Fruit fly (Drosophila melanogaster) whole organism, embryonic: ENCODE data around the gene Seipin.

ENCODE experiments used
- Ada2b ChIP-seq: fragments of 200-800 bp; sonication (Bioruptor generic); IDR thresholded peaks from 2 replicates; pipeline ENCODE4 v1.3.6; 2022; ENCODE audit warnings: missing biosample characterization, missing genetic modification characterization
- Adf1 ChIP-seq: fragments of 200-800 bp; sonication (Bioruptor generic); IDR thresholded peaks from 2 replicates; pipeline ENCODE4 v1.3.6; 2022; ENCODE audit warnings: missing biosample characterization, missing genetic modification characterization
- B-H2 ChIP-seq: fragments of 200-800 bp; sonication (Bioruptor generic); optimal IDR thresholded peaks from 2 replicates; lab custom pipeline; 2018; ENCODE audit warnings: missing biosample characterization, mild to moderate bottlenecking, missing genetic modification characterization
- Blimp-1 ChIP-seq: fragments of 200-800 bp; sonication (Bioruptor generic); optimal IDR thresholded peaks from 3 replicates; lab custom pipeline; 2018; ENCODE audit warnings: missing biosample characterization, missing genetic modification characterization, mild to moderate bottlenecking, moderate library complexity, missing genetic modification reagents
- CG10431 ChIP-seq: fragments of 200-800 bp; sonication (Bioruptor generic); optimal IDR thresholded peaks from 3 replicates; lab custom pipeline; 2018; ENCODE audit warnings: missing biosample characterization, mild to moderate bottlenecking, missing genetic modification characterization
- CG10543 ChIP-seq: fragments of 200-800 bp; sonication (Bioruptor generic); optimal IDR thresholded peaks from 3 replicates; lab custom pipeline; 2017; ENCODE audit warnings: missing biosample characterization, mild to moderate bottlenecking, missing genetic modification characterization, moderate library complexity
- CG12659 ChIP-seq: fragments of 200-800 bp; sonication (Bioruptor generic); optimal IDR thresholded peaks from 3 replicates; lab custom pipeline; 2017; ENCODE audit warnings: mild to moderate bottlenecking, missing biosample characterization, missing genetic modification reagents, missing genetic modification characterization
- CG12769 ChIP-seq: fragments of 200-800 bp; sonication (Bioruptor generic); optimal IDR thresholded peaks from 2 replicates; lab custom pipeline; 2019; ENCODE audit warnings: missing biosample characterization, mild to moderate bottlenecking, missing genetic modification characterization, moderate library complexity
- CG12942 ChIP-seq: fragments of 200-800 bp; sonication (Bioruptor generic); optimal IDR thresholded peaks from 3 replicates; lab custom pipeline; 2016; ENCODE audit warnings: missing biosample characterization, missing genetic modification characterization
- CG14667 ChIP-seq: fragments of 200-800 bp; sonication (Bioruptor generic); IDR thresholded peaks from 2 replicates; pipeline ENCODE4 v1.3.6; 2022; ENCODE audit warnings: missing biosample characterization, missing genetic modification characterization
- CG16815 ChIP-seq: fragments of 200-800 bp; sonication (Bioruptor generic); optimal IDR thresholded peaks from 3 replicates; lab custom pipeline; 2017; ENCODE audit warnings: missing biosample characterization, mild to moderate bottlenecking, missing genetic modification characterization
- CG17568 ChIP-seq: fragments of 200-800 bp; sonication (Bioruptor generic); optimal IDR thresholded peaks from 2 replicates; lab custom pipeline; 2018; ENCODE audit warnings: missing biosample characterization, mild to moderate bottlenecking, missing genetic modification characterization, moderate library complexity
- CG17912 ChIP-seq: fragments of 200-800 bp; sonication (Bioruptor generic); optimal IDR thresholded peaks from 2 replicates; lab custom pipeline; 2018; ENCODE audit warnings: missing biosample characterization, mild to moderate bottlenecking, missing genetic modification characterization
- CG2199 ChIP-seq: fragments of 200-800 bp; sonication (Bioruptor generic); IDR thresholded peaks from 3 replicates; pipeline ENCODE4 v1.3.6; 2022; ENCODE audit warnings: missing biosample characterization, missing genetic modification characterization
- CG3281 ChIP-seq: fragments of 200-800 bp; sonication (Bioruptor generic); optimal IDR thresholded peaks from 3 replicates; lab custom pipeline; 2017; ENCODE audit warnings: missing biosample characterization, mild to moderate bottlenecking, missing genetic modification characterization
- CG6813 ChIP-seq: fragments of 200-800 bp; sonication (Bioruptor generic); optimal IDR thresholded peaks from 2 replicates; lab custom pipeline; 2017; ENCODE audit warnings: missing biosample characterization, missing genetic modification characterization, mild to moderate bottlenecking, moderate library complexity, missing genetic modification reagents
- CG7839 ChIP-seq: fragments of 200-800 bp; sonication (Bioruptor generic); optimal IDR thresholded peaks from 3 replicates; lab custom pipeline; 2018; ENCODE audit warnings: missing biosample characterization, mild to moderate bottlenecking, missing genetic modification characterization, moderate library complexity
- CG9876 ChIP-seq: fragments of 200-800 bp; sonication (Bioruptor generic); optimal IDR thresholded peaks from 2 replicates; lab custom pipeline; 2016; ENCODE audit warnings: missing biosample characterization, missing genetic modification characterization
- Dek ChIP-seq: fragments of 200-800 bp; sonication (Bioruptor generic); optimal IDR thresholded peaks from 3 replicates; lab custom pipeline; 2019; ENCODE audit warnings: missing biosample characterization, mild to moderate bottlenecking, missing genetic modification characterization, moderate library complexity
- Dip3 ChIP-seq: fragments of 200-800 bp; sonication (Bioruptor generic); optimal IDR thresholded peaks from 3 replicates; lab custom pipeline; 2016; ENCODE audit warnings: missing biosample characterization, missing genetic modification characterization
- Ets97D ChIP-seq: fragments of 200-800 bp; sonication (Bioruptor generic); optimal IDR thresholded peaks from 3 replicates; lab custom pipeline; 2016; ENCODE audit warnings: missing biosample characterization, missing genetic modification characterization
- Fer2 ChIP-seq: fragments of 200-800 bp; sonication (Bioruptor generic); optimal IDR thresholded peaks from 2 replicates; lab custom pipeline; 2018; ENCODE audit warnings: missing biosample characterization, mild to moderate bottlenecking, missing genetic modification characterization, moderate library complexity
- Hr78 ChIP-seq, 2 experiments: fragments of 200-800 bp in 1 of 2; fragments of >200 bp in 1 of 2; sonication (Bioruptor generic) in 1 of 2; optimal IDR thresholded peaks; 2 replicates each; lab custom pipeline; 2017 to 2019; ENCODE audit warnings: missing biosample characterization in 2 of 2, missing genetic modification characterization in 2 of 2, mild to moderate bottlenecking in 1 of 2, moderate library complexity in 1 of 2
- MBD-R2 ChIP-seq: fragments of 200-800 bp; sonication (Bioruptor generic); IDR thresholded peaks from 2 replicates; pipeline ENCODE4 v1.3.6; 2022; ENCODE audit warnings: missing biosample characterization, missing genetic modification characterization
- NFAT ChIP-seq: fragments of 200-800 bp; sonication (Bioruptor generic); IDR thresholded peaks from 2 replicates; pipeline ENCODE4 v1.3.6; 2022; ENCODE audit warnings: missing biosample characterization, missing genetic modification characterization
- Oaz ChIP-seq: fragments of 200-800 bp; sonication (Bioruptor generic); IDR thresholded peaks from 2 replicates; pipeline ENCODE4 v1.3.6; 2022; ENCODE audit warnings: missing biosample characterization, missing genetic modification characterization
- Pdp1 ChIP-seq, 2 experiments: fragments of 200-800 bp; sonication (Bioruptor generic); optimal IDR thresholded peaks; 3 replicates each; lab custom pipeline; 2016; ENCODE audit warnings: missing biosample characterization in 2 of 2, missing genetic modification characterization in 2 of 2, mild to moderate bottlenecking in 1 of 2, moderate library complexity in 1 of 2
- Stat92E ChIP-seq, 3 experiments: fragments of >200 bp in 2 of 3; fragments of 200-800 bp in 1 of 3; sonication (Bioruptor generic) in 1 of 3; optimal IDR thresholded peaks; 2 replicates each; lab custom pipeline; 2017 to 2019; ENCODE audit warnings: missing biosample characterization in 3 of 3, missing genetic modification characterization in 3 of 3, mild to moderate bottlenecking in 1 of 3, moderate library complexity in 1 of 3
- Trl ChIP-seq, 3 experiments: fragments of >200 bp in 2 of 3; fragments of 200-800 bp in 1 of 3; sonication (Bioruptor generic) in 1 of 3; optimal IDR thresholded peaks; 2 replicates in 1 of 3; 3 replicates in 2 of 3; lab custom pipeline; 2016 to 2017; ENCODE audit warnings: missing biosample characterization in 1 of 3, missing genetic modification characterization in 1 of 3
- ac ChIP-seq: fragments of 200-800 bp; sonication (Bioruptor generic); optimal IDR thresholded peaks from 3 replicates; lab custom pipeline; 2017; ENCODE audit warnings: missing biosample characterization, mild to moderate bottlenecking, missing genetic modification characterization
- bbx ChIP-seq: fragments of 200-800 bp; sonication (Bioruptor generic); IDR thresholded peaks from 2 replicates; pipeline ENCODE4 v1.3.6; 2022; ENCODE audit warnings: missing biosample characterization, missing genetic modification characterization; ENCODE audit not compliant: partially characterized antibody
- bsh ChIP-seq, 2 experiments: fragments of 200-800 bp; sonication (Bioruptor generic); optimal IDR thresholded peaks; 2 replicates each; lab custom pipeline; 2017 to 2018; ENCODE audit warnings: mild to moderate bottlenecking in 2 of 2, missing biosample characterization in 2 of 2, missing genetic modification characterization in 2 of 2, moderate library complexity in 1 of 2
- cg ChIP-seq: fragments of 200-800 bp; sonication (Bioruptor generic); optimal IDR thresholded peaks from 3 replicates; lab custom pipeline; 2019; ENCODE audit warnings: missing biosample characterization, mild to moderate bottlenecking, missing genetic modification characterization, moderate library complexity
- crol ChIP-seq: fragments of 200-800 bp; sonication (Bioruptor generic); IDR thresholded peaks from 2 replicates; pipeline ENCODE4 v1.3.6; 2022; ENCODE audit warnings: missing biosample characterization, missing genetic modification characterization
- ftz-f1 ChIP-seq: fragments of 200-800 bp; sonication (Bioruptor generic); optimal IDR thresholded peaks from 2 replicates; lab custom pipeline; 2016; ENCODE audit warnings: missing biosample characterization, missing genetic modification characterization
- gce ChIP-seq: fragments of 200-800 bp; sonication (Bioruptor generic); IDR thresholded peaks from 3 replicates; pipeline ENCODE4 v1.3.6; 2022; ENCODE audit warnings: missing biosample characterization, missing genetic modification characterization
- jigr1 ChIP-seq: fragments of 200-800 bp; sonication (Bioruptor generic); IDR thresholded peaks from 3 replicates; pipeline ENCODE4 v1.3.6; 2022; ENCODE audit warnings: missing biosample characterization, missing genetic modification characterization
- jing ChIP-seq: fragments of 200-800 bp; sonication (Bioruptor generic); optimal IDR thresholded peaks from 2 replicates; lab custom pipeline; 2018; ENCODE audit warnings: missing biosample characterization, mild to moderate bottlenecking, missing genetic modification characterization
- lbe ChIP-seq: fragments of 200-800 bp; sonication (Bioruptor generic); optimal IDR thresholded peaks from 2 replicates; lab custom pipeline; 2016; ENCODE audit warnings: missing biosample characterization, mild to moderate bottlenecking, missing genetic modification characterization
- luna ChIP-seq: fragments of 200-800 bp; sonication (Bioruptor generic); optimal IDR thresholded peaks from 2 replicates; lab custom pipeline; 2016; ENCODE audit warnings: missing biosample characterization, missing genetic modification characterization
- sd ChIP-seq: fragments of 200-800 bp; sonication (Bioruptor generic); optimal IDR thresholded peaks from 3 replicates; lab custom pipeline; 2018; ENCODE audit warnings: missing biosample characterization, mild to moderate bottlenecking, missing genetic modification characterization, moderate library complexity
- sna ChIP-seq: fragments of 200-800 bp; sonication (Bioruptor generic); IDR thresholded peaks from 2 replicates; pipeline ENCODE4 v1.3.6; 2022; ENCODE audit warnings: missing biosample characterization, missing genetic modification characterization; ENCODE audit not compliant: partially characterized antibody
- ssp ChIP-seq: fragments of 200-800 bp; sonication (Bioruptor generic); IDR thresholded peaks from 2 replicates; pipeline ENCODE4 v1.3.6; 2022; ENCODE audit warnings: missing biosample characterization, missing genetic modification characterization
- trem ChIP-seq: fragments of 200-800 bp; optimal IDR thresholded peaks from 3 replicates; lab custom pipeline; 2019; ENCODE audit warnings: missing biosample characterization, mild to moderate bottlenecking, missing genetic modification characterization, moderate library complexity
- tup ChIP-seq: fragments of 200-800 bp; sonication (Bioruptor generic); optimal IDR thresholded peaks from 2 replicates; lab custom pipeline; 2016; ENCODE audit warnings: missing biosample characterization, mild to moderate bottlenecking, missing genetic modification characterization, moderate library complexity
- vvl ChIP-seq: fragments of 200-800 bp; sonication (Bioruptor generic); IDR thresholded peaks from 2 replicates; pipeline ENCODE4 v1.3.6; 2022; ENCODE audit warnings: missing biosample characterization, missing genetic modification characterization
- wor ChIP-seq: fragments of 200-800 bp; sonication (Bioruptor generic); IDR thresholded peaks from 2 replicates; pipeline ENCODE4 v1.3.6; 2022; ENCODE audit warnings: missing biosample characterization, missing genetic modification characterization

The Seipin gene

DNA sequence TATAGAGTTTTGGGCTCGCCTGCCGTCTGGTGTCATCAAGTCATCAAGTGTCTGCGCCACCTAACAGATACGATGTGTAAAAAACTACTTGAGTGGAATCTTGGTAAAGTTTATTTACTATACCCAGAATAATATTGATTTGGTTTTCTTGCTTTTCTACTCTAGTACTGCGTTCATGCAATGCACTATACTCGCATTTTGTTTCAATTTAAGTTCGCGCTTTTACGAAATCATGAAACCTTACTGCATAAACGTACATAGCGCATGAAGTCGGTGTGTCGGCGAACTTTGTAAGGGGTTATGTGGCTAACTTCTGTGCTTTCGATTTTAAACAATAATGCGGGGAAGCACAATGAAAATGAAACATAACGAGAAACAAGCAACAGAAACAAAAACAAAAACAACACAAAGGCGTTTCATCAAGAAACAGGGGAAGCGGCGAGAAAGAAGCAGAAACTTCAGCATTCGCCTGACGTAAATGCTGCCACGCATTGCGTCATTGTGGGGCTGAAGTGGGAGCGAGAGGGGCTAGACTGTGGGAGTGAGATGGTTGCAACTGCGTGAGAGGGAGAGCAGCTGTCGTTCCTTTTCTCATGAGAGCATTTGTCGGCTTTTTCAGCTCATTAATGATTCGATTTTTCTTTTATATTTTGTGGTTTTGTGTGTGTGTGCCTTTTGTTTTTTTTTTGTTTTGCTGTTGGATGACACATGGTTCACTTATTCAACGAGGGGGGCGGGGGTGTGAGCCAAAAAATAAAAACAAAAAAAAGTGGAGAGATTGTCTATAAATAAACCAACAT lies 32.7 kb downstream of the Seipin start (continued):
- TF ChIP-seq Pdp1 (GFP tag; optimal IDR thresholded peaks at IDR 0.05; lab: Kevin White, UChicago), result peak in 1 of 2 experiments; percentile 100
- TF ChIP-seq Stat92E (GFP tag; optimal IDR thresholded peaks at IDR 0.05; lab: Kevin White, UChicago), result no peak
- TF ChIP-seq CG6813, result no peak
- no peak for TF ChIP-seq MBD-R2 (GFP tag; lab: Robert Waterston, UW)
- no peak for TF ChIP-seq CG17568
- no peak for TF ChIP-seq Ada2b
- TF ChIP-seq Blimp-1 (GFP tag; lab: Kevin White, UChicago), result peak; percentile 62
- peak in 1 of 2 experiments; percentile 46 for TF ChIP-seq Hr78 (GFP tag; optimal IDR thresholded peaks at IDR 0.05; lab: Kevin White, UChicago)
- TF ChIP-seq jing (GFP tag; lab: Kevin White, UChicago), result no peak
- TF ChIP-seq wor, result no peak
- no peak for TF ChIP-seq trem (tag; lab: Kevin White, UChicago)
- TF ChIP-seq Trl (optimal IDR thresholded peaks at IDR 0.05; lab: Kevin White, UChicago), result peak; percentile 75 to 86
- TF ChIP-seq Trl (GFP tag; optimal IDR thresholded peaks at IDR 0.05; lab: Kevin White, UChicago), result no peak
- no peak for TF ChIP-seq Dip3 (GFP tag; lab: Kevin White, UChicago)
- no peak for TF ChIP-seq Fer2 (tag; lab: Kevin White, UChicago)
- no peak for TF ChIP-seq CG17912 (GFP tag; lab: Kevin White, UChicago)
- TF ChIP-seq bsh (GFP tag; optimal IDR thresholded peaks at IDR 0.05; lab: Kevin White, UChicago), result no peak
- no peak for TF ChIP-seq ac (GFP tag; lab: Kevin White, UChicago)
- TF ChIP-seq CG3281 (GFP tag; lab: Kevin White, UChicago), result no peak
- no peak for TF ChIP-seq CG9876 (GFP tag; lab: Kevin White, UChicago)
- no peak for TF ChIP-seq CG12659 (GFP tag; lab: Kevin White, UChicago)
- no peak for TF ChIP-seq NFAT (GFP tag; lab: Robert Waterston, UW)
- peak; percentile 73; the same call in 1 of the 2 replicates for TF ChIP-seq crol (GFP tag; lab: Robert Waterston, UW)
- TF ChIP-seq tup (GFP tag; lab: Kevin White, UChicago), result no peak
- peak; percentile 33; the same call in 1 of the 2 replicates for TF ChIP-seq bbx
- TF ChIP-seq ssp (GFP tag; lab: Robert Waterston, UW), result no peak
- no peak for TF ChIP-seq Oaz (GFP tag; lab: Robert Waterston, UW)
- no peak; the same call in 1 of the 2 replicates for TF ChIP-seq sna (GFP tag; lab: Robert Waterston, UW)
- TF ChIP-seq CG12769, result peak; percentile 55
- TF ChIP-seq CG2199, result peak; percentile 57; the same call in 1 of the 3 replicates
- no peak for TF ChIP-seq lbe (GFP tag; lab: Kevin White, UChicago)
- TF ChIP-seq vvl (GFP tag; lab: Robert Waterston, UW), result peak; percentile 42; the same call in 1 of the 2 replicates
- peak; percentile 95 for TF ChIP-seq sd (tag; lab: Kevin White, UChicago)
- TF ChIP-seq Ets97D, result no peak
- TF ChIP-seq jigr1 (GFP tag; lab: Robert Waterston, UW), result no peak
- TF ChIP-seq ftz-f1 (GFP tag; lab: Kevin White, UChicago), result no peak
- peak; percentile 63 for TF ChIP-seq Adf1 (GFP tag; lab: Robert Waterston, UW)
- no peak for TF ChIP-seq luna
- TF ChIP-seq CG10431 (GFP tag; lab: Kevin White, UChicago), result no peak
- TF ChIP-seq Dek (tag; lab: Kevin White, UChicago), result no peak
- no peak for TF ChIP-seq CG16815 (GFP tag; lab: Kevin White, UChicago)
- no peak for TF ChIP-seq B-H2 (GFP tag; lab: Kevin White, UChicago)
- TF ChIP-seq CG10543 (GFP tag; lab: Kevin White, UChicago), result peak; percentile 16
- peak; percentile 4 for TF ChIP-seq CG7839 (tag; lab: Kevin White, UChicago)
- no peak for TF ChIP-seq CG12942
- no peak for TF ChIP-seq CG14667 (GFP tag; lab: Robert Waterston, UW)
- TF ChIP-seq gce, result 0 out of 3 replicates have a peak, but pooled peaks have one; percentile 11
- TF ChIP-seq cg (GFP tag; lab: Kevin White, UChicago), result peak; percentile 46
